Worm (Caenorhabditis elegans): ENCODE results near the gene rps-30.
A peak's percentile ranks its signal among the peaks of the same experiment; 100 is the strongest.

Gene rps-30

DNA sequence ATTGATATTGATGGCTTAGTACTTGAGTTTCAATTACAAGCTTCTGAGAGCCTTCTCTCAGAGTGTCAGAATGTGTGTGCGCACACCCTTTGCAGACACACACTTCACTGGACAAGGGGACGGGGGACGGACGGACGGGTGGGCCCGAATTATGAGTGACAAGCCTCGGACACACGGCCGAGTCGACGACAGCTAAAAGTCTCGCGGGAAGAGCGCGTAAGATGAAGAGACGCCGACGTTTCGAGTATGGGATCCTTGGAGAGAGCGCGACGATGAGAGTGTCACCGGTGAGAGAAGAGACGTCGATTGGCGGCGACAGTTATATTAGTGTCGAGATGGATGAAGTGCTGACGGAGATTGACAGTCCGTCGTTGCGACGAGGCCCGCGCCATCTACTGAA is 30.5 kb upstream of the rps-30 start:
- no peak for TF ChIP-seq pha-4 (tag; optimal IDR thresholded peaks at IDR 0.05)
- TF ChIP-seq nhr-2 (tag; optimal IDR thresholded peaks at IDR 0.05), result peak; percentile 39
- peak; percentile 18 for TF ChIP-seq unc-120 (tag; optimal IDR thresholded peaks at IDR 0.05; ENCODE audit: poor library complexity, severe bottlenecking)
- TF ChIP-seq sptf-1 (tag; optimal IDR thresholded peaks at IDR 0.05), result no peak
- no peak for TF ChIP-seq elt-3 (tag; optimal IDR thresholded peaks at IDR 0.05)
- TF ChIP-seq ham-2 (GFP tag; optimal IDR thresholded peaks at IDR 0.05), result peak; percentile 86
- peak; percentile 99 for TF ChIP-seq unc-62 (GFP tag; optimal IDR thresholded peaks at IDR 0.05)

DNA sequence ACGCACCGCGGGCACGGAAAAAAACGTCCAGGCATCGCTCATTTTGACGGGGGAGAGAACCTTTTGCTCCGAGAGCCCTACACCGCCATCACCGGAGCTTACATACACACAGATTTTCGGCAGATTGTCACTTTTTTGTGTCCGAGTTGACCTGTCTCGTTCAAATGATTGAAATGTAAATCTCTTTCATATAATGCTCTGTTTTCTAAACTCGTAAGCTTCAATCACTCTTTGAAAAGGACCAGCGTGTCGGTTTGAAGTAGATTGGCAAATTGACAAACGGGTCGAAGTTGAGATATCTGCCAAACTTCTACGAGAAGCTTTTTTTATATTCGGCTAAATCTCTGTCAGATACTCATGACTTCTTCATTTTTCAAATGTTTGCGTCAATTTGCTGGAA is 29.2 kb upstream of the rps-30 start:
- TF ChIP-seq ztf-11 (tag; optimal IDR thresholded peaks at IDR 0.05) (no peak), zip-8 (tag; optimal IDR thresholded peaks at IDR 0.05) (no peak), ceh-43 (GFP tag; optimal IDR thresholded peaks at IDR 0.05) (no peak), cnd-1 (tag; optimal IDR thresholded peaks at IDR 0.05) (no peak), mab-5 (tag; optimal IDR thresholded peaks at IDR 0.05) (no peak), mep-1 (tag; optimal IDR thresholded peaks at IDR 0.05) (no peak), flh-1 (GFP tag; optimal IDR thresholded peaks at IDR 0.05) (no peak), ces-1 (GFP tag; optimal IDR thresholded peaks at IDR 0.05) (no peak), nhr-76 (tag; optimal IDR thresholded peaks at IDR 0.05) (no peak), ham-2 (GFP tag; optimal IDR thresholded peaks at IDR 0.05) (no peak)

DNA sequence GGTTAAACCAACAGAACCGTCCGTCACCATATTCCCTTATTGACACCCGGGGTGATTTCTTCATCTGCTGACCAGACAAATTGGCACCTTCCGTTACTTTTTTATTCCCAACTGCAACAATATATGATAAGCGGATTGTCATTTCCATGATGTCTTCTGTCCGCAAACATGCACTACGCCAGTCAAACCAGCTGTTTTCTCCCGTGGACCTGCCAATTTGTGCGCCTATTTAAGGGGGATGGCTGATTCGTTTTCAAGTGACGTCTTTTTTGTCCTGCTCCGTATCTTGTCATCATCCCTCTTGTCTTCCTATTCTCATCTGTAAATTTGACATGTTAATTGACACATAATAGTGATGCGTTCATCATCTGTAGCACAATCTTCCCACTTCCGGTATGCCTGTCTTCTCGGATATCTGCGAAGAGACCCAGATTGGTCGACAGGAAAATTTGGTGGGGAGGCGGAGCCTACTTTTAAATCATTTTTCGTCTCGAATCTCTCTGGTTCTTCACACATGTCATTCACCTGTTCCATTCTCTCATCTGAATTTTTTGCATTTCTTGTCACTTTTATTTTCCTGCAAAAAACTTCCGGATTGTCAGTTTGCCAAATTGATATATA is 28.3 kb upstream of the rps-30 start:
- TF ChIP-seq ceh-83 (GFP tag; optimal IDR thresholded peaks at IDR 0.05), result no peak
- no peak for TF ChIP-seq unc-39 (tag; optimal IDR thresholded peaks at IDR 0.05)
- TF ChIP-seq drap-1 (GFP tag; optimal IDR thresholded peaks at IDR 0.05), result no peak
- no peak for TF ChIP-seq sem-2 (GFP tag; optimal IDR thresholded peaks at IDR 0.05)
- TF ChIP-seq nhr-2 (tag; optimal IDR thresholded peaks at IDR 0.05), result no peak
- TF ChIP-seq pha-4 (tag; optimal IDR thresholded peaks at IDR 0.05), result no peak

- TF ChIP-seq blmp-1 (tag; optimal IDR thresholded peaks at IDR 0.05) (no peak), ztf-11 (tag; optimal IDR thresholded peaks at IDR 0.05) (no peak), ces-1 (GFP tag; optimal IDR thresholded peaks at IDR 0.05) (no peak), drap-1 (GFP tag; optimal IDR thresholded peaks at IDR 0.05) (no peak), elt-1 (tag; optimal IDR thresholded peaks at IDR 0.05; ENCODE audit: borderline replicate concordance, insufficient read depth) (no peak), lsy-2 (tag; optimal IDR thresholded peaks at IDR 0.05) (no peak)
Measured at ce11 chrV:7749708-7750107, 26.7 kb upstream of the rps-30 start.

DNA sequence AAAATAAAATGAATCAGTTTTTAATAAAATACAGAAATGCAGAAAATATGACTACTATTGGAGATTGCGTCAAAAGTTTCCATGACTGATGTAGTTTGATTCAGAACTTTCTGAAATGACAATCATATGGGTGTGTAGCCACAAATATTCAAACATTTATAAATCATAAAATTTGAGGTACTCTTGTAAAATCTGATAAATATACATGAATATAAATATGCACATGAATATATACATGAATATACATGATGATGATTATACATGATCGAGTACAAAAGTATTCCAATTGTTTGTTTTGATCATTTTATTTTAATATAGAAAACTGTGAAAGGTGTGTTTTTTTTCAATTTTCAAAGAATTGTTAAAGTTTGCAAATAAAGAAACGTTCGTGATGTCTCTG is 21.8 kb upstream of the rps-30 start, which contains the start of gene T05B11.4:
T05B11.4 (minus strand) TSS at position 101 of the 400 bp plus-strand sequence.
- TF ChIP-seq elt-3 (tag; optimal IDR thresholded peaks at IDR 0.05), result no peak

DNA sequence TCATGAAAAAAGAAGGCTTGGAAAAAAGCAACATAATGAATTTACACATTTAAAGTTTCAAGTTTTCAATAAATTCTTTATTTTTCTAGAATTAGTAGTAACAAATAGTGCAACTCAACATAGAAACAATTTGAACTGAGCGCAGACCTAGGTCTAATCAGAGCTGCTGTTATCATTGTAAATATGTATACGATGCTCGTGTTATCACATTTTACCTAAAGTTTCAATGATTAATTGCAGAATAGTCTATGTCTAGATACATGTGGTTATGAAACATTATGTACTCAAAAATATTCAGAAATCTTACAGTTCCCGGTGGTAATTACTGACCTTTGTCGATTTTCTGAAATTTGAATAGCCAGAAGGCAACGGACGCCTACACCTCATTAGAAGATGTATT is 20.4 kb upstream of the rps-30 start:
- TF ChIP-seq bed-3 (GFP tag; optimal IDR thresholded peaks at IDR 0.05) (no peak), sem-2 (GFP tag; optimal IDR thresholded peaks at IDR 0.05) (no peak), ztf-11 (tag; optimal IDR thresholded peaks at IDR 0.05) (no peak)

DNA sequence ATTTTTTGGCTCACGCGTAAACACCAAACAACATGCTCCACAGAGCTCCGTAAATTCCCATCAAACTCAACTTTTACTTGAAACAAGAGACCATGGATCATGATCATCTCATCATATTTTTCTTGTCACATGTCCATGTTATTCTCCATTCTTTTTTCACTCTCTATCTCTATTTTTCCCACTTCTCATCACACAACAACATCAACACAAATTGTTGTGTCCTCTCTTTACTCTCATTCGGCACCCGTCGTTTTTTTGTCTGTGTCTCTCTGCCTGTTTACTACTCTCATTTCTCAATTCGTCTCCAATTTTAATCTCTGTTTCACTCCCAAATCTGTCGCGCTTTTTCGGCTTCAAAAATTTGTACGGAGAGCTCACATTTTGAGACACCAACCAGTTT is 17.1 kb upstream of the rps-30 start:
- no peak for TF ChIP-seq blmp-1 (tag; optimal IDR thresholded peaks at IDR 0.05)
- TF ChIP-seq unc-62 (GFP tag; optimal IDR thresholded peaks at IDR 0.05), result peak; percentile 70
- peak; percentile 66 for TF ChIP-seq ces-1 (GFP tag; optimal IDR thresholded peaks at IDR 0.05)
- TF ChIP-seq unc-120 (tag; optimal IDR thresholded peaks at IDR 0.05; ENCODE audit: poor library complexity, severe bottlenecking), result peak; percentile 27

DNA sequence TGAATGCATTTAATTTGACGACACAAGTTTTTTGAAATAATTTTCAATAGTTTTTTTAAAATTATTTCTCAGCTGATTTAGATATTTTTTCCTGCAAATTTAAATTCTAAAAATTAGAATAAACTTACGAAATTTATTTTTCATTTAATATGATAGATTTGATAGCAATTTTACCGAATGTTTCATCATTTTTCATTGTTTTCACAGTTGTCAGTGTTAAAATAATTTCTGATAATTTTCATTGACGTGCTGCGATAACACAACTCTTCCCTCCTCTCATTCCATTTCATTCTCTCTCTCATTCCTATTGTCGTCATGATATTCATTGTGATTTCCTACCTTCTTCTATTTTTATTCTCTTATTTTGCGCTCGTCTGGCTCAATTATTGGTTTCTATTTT is 16.2 kb upstream of the rps-30 start, which contains the start of gene hint-3:
hint-3 (plus strand) TSS at position 301 of the 400 bp plus-strand sequence.
- no peak for TF ChIP-seq unc-120 (tag; optimal IDR thresholded peaks at IDR 0.05; ENCODE audit: poor library complexity, severe bottlenecking)

Measured in whole organism, mixed stage, embryonic.